Worm (Caenorhabditis elegans): ENCODE data around the gene C26B9.3.

C26B9.3 gene

ce11 chrX:5339357-5339756 is 1.3 kb downstream of the C26B9.3 start:
- TF ChIP-seq ceh-16 (tag; optimal IDR thresholded peaks at IDR 0.05) (no peak), elt-3 (tag; optimal IDR thresholded peaks at IDR 0.05) (peak in 1 of 3 experiments; percentile 62), lsy-12 (tag; optimal IDR thresholded peaks at IDR 0.05) (no peak), nhr-25 (tag; optimal IDR thresholded peaks at IDR 0.05) (peak; percentile 90), fkh-10 (GFP tag; optimal IDR thresholded peaks at IDR 0.05) (no peak), nhr-43 (tag; optimal IDR thresholded peaks at IDR 0.05; ENCODE audit: poor library complexity, severe bottlenecking) (peak; percentile 36), hmg-11 (tag; optimal IDR thresholded peaks at IDR 0.05) (no peak), skn-1 (tag; optimal IDR thresholded peaks at IDR 0.05) (no peak), unc-62 (GFP tag; optimal IDR thresholded peaks at IDR 0.05) (peak; percentile 88)

ce11 chrX:5339889-5340288 is 1.8 kb downstream of the C26B9.3 start, which contains the start of gene C26B9.2:
Gene C26B9.2, plus strand, starts transcription at chrX:5340189.
- TF ChIP-seq lsy-12 (tag; optimal IDR thresholded peaks at IDR 0.05) = no peak
- no peak for TF ChIP-seq ceh-82 (tag; optimal IDR thresholded peaks at IDR 0.05)
- no peak for TF ChIP-seq ztf-11 (tag; optimal IDR thresholded peaks at IDR 0.05)
- no peak for TF ChIP-seq elt-3 (tag; optimal IDR thresholded peaks at IDR 0.05)
- TF ChIP-seq nhr-25 (tag; optimal IDR thresholded peaks at IDR 0.05) = no peak
- TF ChIP-seq pqm-1 (tag; optimal IDR thresholded peaks at IDR 0.05) = no peak
- no peak for TF ChIP-seq hmg-11 (tag; optimal IDR thresholded peaks at IDR 0.05)
- no peak for TF ChIP-seq egl-5 (tag; optimal IDR thresholded peaks at IDR 0.05)
- no peak for TF ChIP-seq ZK546.5 (tag; optimal IDR thresholded peaks at IDR 0.05)
- no peak for TF ChIP-seq nhr-11 (tag; optimal IDR thresholded peaks at IDR 0.05)
- no peak for TF ChIP-seq unc-62 (GFP tag; optimal IDR thresholded peaks at IDR 0.05)
- no peak for TF ChIP-seq R02D3.7 (tag; optimal IDR thresholded peaks at IDR 0.05)
- TF ChIP-seq jun-1 (tag; optimal IDR thresholded peaks at IDR 0.05) = no peak
- no peak for TF ChIP-seq nhr-23 (tag; optimal IDR thresholded peaks at IDR 0.05)
- no peak for TF ChIP-seq nfya-1 (tag; optimal IDR thresholded peaks at IDR 0.05; ENCODE audit: insufficient read depth)
- TF ChIP-seq fkh-2 (tag; optimal IDR thresholded peaks at IDR 0.05) = no peak

ce11 chrX:5342007-5342406 is 3.9 kb downstream of the C26B9.3 start, which contains the start of gene C26B9.7:
Gene C26B9.7, plus strand, starts transcription at chrX:5342307.
- TF ChIP-seq pha-4 (tag; optimal IDR thresholded peaks at IDR 0.05) (no peak), nhr-28 (tag; optimal IDR thresholded peaks at IDR 0.05) (no peak), pqm-1 (tag; optimal IDR thresholded peaks at IDR 0.05) (no peak), tbx-2 (tag; optimal IDR thresholded peaks at IDR 0.05) (no peak), unc-39 (tag; optimal IDR thresholded peaks at IDR 0.05) (no peak), nhr-237 (tag; optimal IDR thresholded peaks at IDR 0.05) (no peak), lsy-12 (tag; optimal IDR thresholded peaks at IDR 0.05) (no peak), elt-2 (tag; optimal IDR thresholded peaks at IDR 0.05) (no peak), unc-62 (GFP tag; optimal IDR thresholded peaks at IDR 0.05) (no peak), egl-27 (tag; optimal IDR thresholded peaks at IDR 0.05) (no peak), ceh-16 (tag; optimal IDR thresholded peaks at IDR 0.05) (no peak)

ce11 chrX:5344287-5344686 is 6.2 kb downstream of the C26B9.3 start, which contains the start of gene C26B9.1:
Gene C26B9.1, plus strand, starts transcription at chrX:5344587.
- TF ChIP-seq elt-2 (tag; optimal IDR thresholded peaks at IDR 0.05) = no peak
- TF ChIP-seq hmg-11 (tag; optimal IDR thresholded peaks at IDR 0.05) = no peak
- TF ChIP-seq pha-4 (tag; optimal IDR thresholded peaks at IDR 0.05) = peak; percentile 35
- no peak for TF ChIP-seq nhr-77 (tag; optimal IDR thresholded peaks at IDR 0.05)
- no peak for TF ChIP-seq nhr-25 (tag; optimal IDR thresholded peaks at IDR 0.05)
- no peak for TF ChIP-seq lin-15B (tag; optimal IDR thresholded peaks at IDR 0.05)
- TF ChIP-seq ZK546.5 (tag; optimal IDR thresholded peaks at IDR 0.05) = no peak

ce11 chrX:5346303-5346702 is 8.2 kb downstream of the C26B9.3 start:
- TF ChIP-seq R02D3.7 (tag; optimal IDR thresholded peaks at IDR 0.05) (no peak), nhr-12 (tag; optimal IDR thresholded peaks at IDR 0.05) (no peak), elt-2 (tag; optimal IDR thresholded peaks at IDR 0.05) (peak; percentile 64)

ce11 chrX:5347856-5348255 is 9.8 kb downstream of the C26B9.3 start:
- TF ChIP-seq lin-15B (tag; optimal IDR thresholded peaks at IDR 0.05) = no peak
- TF ChIP-seq pqm-1 (tag; optimal IDR thresholded peaks at IDR 0.05) = no peak
- TF ChIP-seq nhr-43 (tag; optimal IDR thresholded peaks at IDR 0.05; ENCODE audit: poor library complexity, severe bottlenecking) = no peak
- no peak for TF ChIP-seq nhr-237 (tag; optimal IDR thresholded peaks at IDR 0.05)
- TF ChIP-seq ceh-16 (tag; optimal IDR thresholded peaks at IDR 0.05) = no peak
- no peak for TF ChIP-seq ceh-28 (tag; optimal IDR thresholded peaks at IDR 0.05)
- TF ChIP-seq ztf-11 (tag; optimal IDR thresholded peaks at IDR 0.05) = no peak
- no peak for TF ChIP-seq fkh-10 (GFP tag; optimal IDR thresholded peaks at IDR 0.05)
- TF ChIP-seq nfya-1 (tag; optimal IDR thresholded peaks at IDR 0.05; ENCODE audit: insufficient read depth) = no peak
- TF ChIP-seq mml-1 (tag; optimal IDR thresholded peaks at IDR 0.05) = no peak
- no peak for TF ChIP-seq elt-2 (tag; optimal IDR thresholded peaks at IDR 0.05)
- TF ChIP-seq nhr-28 (tag; optimal IDR thresholded peaks at IDR 0.05) = no peak
- no peak for TF ChIP-seq eor-1 (tag; optimal IDR thresholded peaks at IDR 0.05)
- TF ChIP-seq egl-27 (tag; optimal IDR thresholded peaks at IDR 0.05) = no peak
- no peak for TF ChIP-seq nhr-77 (tag; optimal IDR thresholded peaks at IDR 0.05)
- no peak for TF ChIP-seq skn-1 (tag; optimal IDR thresholded peaks at IDR 0.05)
